Worm (Caenorhabditis elegans): ENCODE results near the gene Y54G9A.7.

Y54G9A.7 gene

ce11 chrII:13736089-13736488 is 10.5 kb upstream of the Y54G9A.7 start, which contains the start of gene R06B9.5:
TSS of gene R06B9.5 (plus strand) at chrII:13736320.
- no peak for TF ChIP-seq nhr-41 (GFP tag; IDR thresholded peaks at IDR 0.05)
- TF ChIP-seq daf-16 (GFP tag; optimal IDR thresholded peaks at IDR 0.05) = no peak
- peak; percentile 5 for TF ChIP-seq daf-16 (tag; optimal IDR thresholded peaks at IDR 0.05)

- TF ChIP-seq zfp-3 (GFP tag; conservative IDR thresholded peaks at IDR 0.05) = no peak
- no peak for TF ChIP-seq ceh-20 (GFP tag; IDR thresholded peaks at IDR 0.05)
- no peak for TF ChIP-seq lin-15B (tag; optimal IDR thresholded peaks at IDR 0.05)
- no peak for TF ChIP-seq ceh-82 (tag; optimal IDR thresholded peaks at IDR 0.05)
- TF ChIP-seq daf-16 (GFP tag; optimal IDR thresholded peaks at IDR 0.05) = no peak
- TF ChIP-seq daf-16 (tag; optimal IDR thresholded peaks at IDR 0.05) = peak; percentile 41
- 0 out of 2 replicates have a peak, but pooled peaks have one; percentile 12 for TF ChIP-seq dmd-6 (GFP tag; IDR thresholded peaks at IDR 0.05)
- TF ChIP-seq hif-1 (tag; optimal IDR thresholded peaks at IDR 0.05) = peak in 1 of 2 experiments; percentile 96
- TF ChIP-seq lir-3 (tag; optimal IDR thresholded peaks at IDR 0.05) = no peak
- no peak for TF ChIP-seq lim-7 (GFP tag; IDR thresholded peaks at IDR 0.05)
Observed at ce11 chrII:13732577-13732976, 7.0 kb upstream of the Y54G9A.7 start.

- TF ChIP-seq F49E8.2 (tag; optimal IDR thresholded peaks at IDR 0.05; ENCODE audit: borderline replicate concordance) (peak; percentile 77), zip-11 (GFP tag; IDR thresholded peaks at IDR 0.05) (no peak), egl-27 (tag; optimal IDR thresholded peaks at IDR 0.05) (no peak), ceh-28 (tag; optimal IDR thresholded peaks at IDR 0.05) (no peak), daf-16 (GFP tag; optimal IDR thresholded peaks at IDR 0.05) (no peak), daf-16 (tag; optimal IDR thresholded peaks at IDR 0.05) (no peak), snpc-1.2 (GFP tag; IDR thresholded peaks at IDR 0.05) (no peak), pha-4 (GFP tag; IDR thresholded peaks at IDR 0.05) (no peak), pha-4 (tag; optimal IDR thresholded peaks at IDR 0.05) (no peak)
Observed at ce11 chrII:13732146-13732545, 6.5 kb upstream of the Y54G9A.7 start.

ce11 chrII:13729416-13729815 is 3.8 kb upstream of the Y54G9A.7 start, which contains the start of gene Y54G9A.9:
TSS of gene Y54G9A.9 (plus strand) at chrII:13729716.
- TF ChIP-seq fkh-10 (GFP tag; optimal IDR thresholded peaks at IDR 0.05) (no peak), dve-1 (tag; optimal IDR thresholded peaks at IDR 0.05; ENCODE audit: insufficient read depth) (no peak), hmg-1.1 (GFP tag; IDR thresholded peaks at IDR 0.05) (no peak), dmd-8 (GFP tag; IDR thresholded peaks at IDR 0.05) (no peak), ctbp-1 (GFP tag; IDR thresholded peaks at IDR 0.05) (no peak), aha-1 (tag) (no peak)

ce11 chrII:13723754-13724153 is 1.8 kb downstream of the Y54G9A.7 start:
- peak; percentile 44; the same call in 1 of the 2 replicates for TF ChIP-seq lin-38 (GFP tag; IDR thresholded peaks at IDR 0.05)
- no peak for TF ChIP-seq duxl-1 (tag; optimal IDR thresholded peaks at IDR 0.05; ENCODE audit: poor library complexity)

ce11 chrII:13722763-13723162 is 2.8 kb downstream of the Y54G9A.7 start, which contains the start of gene Y54G9A.5:
TSS of gene Y54G9A.5 (plus strand) at chrII:13723007.
- 0 out of 2 replicates have a peak, but pooled peaks have one; percentile 37 for TF ChIP-seq ZK337.2 (GFP tag; IDR thresholded peaks at IDR 0.05)
- no peak for TF ChIP-seq ztf-11 (tag; optimal IDR thresholded peaks at IDR 0.05)
- no peak for TF ChIP-seq nhr-76 (tag; optimal IDR thresholded peaks at IDR 0.05)
- TF ChIP-seq daf-12 (tag; optimal IDR thresholded peaks at IDR 0.05) = no peak
- TF ChIP-seq lin-38 (GFP tag; IDR thresholded peaks at IDR 0.05) = peak; percentile 90
- 0 out of 2 replicates have a peak, but pooled peaks have one; percentile 36 for TF ChIP-seq Y48G9A.11 (GFP tag; IDR thresholded peaks at IDR 0.05)
- peak; percentile 39 for TF ChIP-seq mes-2 (tag; optimal IDR thresholded peaks at IDR 0.05; ENCODE audit: poor library complexity, severe bottlenecking)
- no peak for TF ChIP-seq ztf-7 (tag; optimal IDR thresholded peaks at IDR 0.05)
- TF ChIP-seq ceh-44 (GFP tag; IDR thresholded peaks at IDR 0.05) = peak; percentile 67; the same call in 1 of the 2 replicates
- 0 out of 2 replicates have a peak, but pooled peaks have one; percentile 12 for TF ChIP-seq nhr-42 (GFP tag; IDR thresholded peaks at IDR 0.05)
- peak; percentile 80 for TF ChIP-seq unc-130 (GFP tag; optimal IDR thresholded peaks at IDR 0.05)
- TF ChIP-seq vab-7 (GFP tag; IDR thresholded peaks at IDR 0.05) = 0 out of 2 replicates have a peak, but pooled peaks have one; percentile 27
- TF ChIP-seq dmd-9 (GFP tag; IDR thresholded peaks at IDR 0.05) = no peak
